Worm (Caenorhabditis elegans) whole organism, early embryonic: Measurements from ENCODE around the gene F52D10.2.

Experiments used
- F13C5.2 ChIP-seq: sonication (generic microtip); optimal IDR thresholded peaks from 2 replicates; lab custom pipeline; 2017; ENCODE audit warnings: mild to moderate bottlenecking, missing genetic modification characterization, inconsistent platforms, missing compliant biosample characterization
- ama-1 ChIP-seq: fragments of 150-350 bp; optimal IDR thresholded peaks from 2 replicates; lab custom pipeline; 2014
- flt-1 ChIP-seq: fragments of 200-800 bp; sonication (Bioruptor generic); IDR thresholded peaks from 2 replicates; pipeline ENCODE4 v1.3.6; 2022; ENCODE audit warnings: missing genetic modification characterization, missing compliant biosample characterization
- hmg-4 ChIP-seq: fragments of 200-800 bp; sonication (Bioruptor generic); optimal IDR thresholded peaks from 2 replicates; lab custom pipeline; 2018; ENCODE audit warnings: mild to moderate bottlenecking, missing genetic modification characterization, missing compliant biosample characterization
- scrt-1 ChIP-seq: fragments of 200-800 bp; sonication (Bioruptor generic); IDR thresholded peaks from 2 replicates; pipeline ENCODE4 v1.3.6; 2022; ENCODE audit warnings: missing genetic modification characterization, missing compliant biosample characterization
- tra-4 ChIP-seq: sonication (generic microtip); optimal IDR thresholded peaks from 2 replicates; lab custom pipeline; 2017; ENCODE audit warnings: missing genetic modification characterization, missing compliant biosample characterization

DNA sequence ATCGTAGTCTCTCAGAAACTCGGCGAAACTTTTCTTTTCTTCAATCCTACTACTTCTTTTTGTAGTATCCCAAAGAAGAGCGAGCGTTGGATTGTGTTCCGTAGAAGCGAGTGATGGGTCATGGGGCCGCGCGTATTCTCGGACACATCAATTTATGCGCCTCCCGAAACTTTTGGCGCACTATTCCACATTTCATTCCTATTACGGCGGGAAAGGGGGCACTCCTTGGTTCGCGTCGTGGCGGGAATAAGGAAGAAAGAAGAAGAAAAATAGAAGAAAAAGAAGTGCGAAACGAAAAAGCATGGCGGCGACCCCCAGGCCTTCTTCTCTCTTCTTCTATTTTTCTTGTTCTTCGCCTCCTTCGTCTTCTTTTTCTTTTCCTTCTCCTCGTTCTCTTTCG is 19.8 kb downstream of the F52D10.2 start:
- no peak for TF ChIP-seq ama-1 (lab: Kevin White, UChicago)
- no peak for TF ChIP-seq flt-1 (GFP tag; lab: Robert Waterston, UW)
- TF ChIP-seq tra-4 (tag; lab: Kevin White, UChicago): no peak
- no peak for TF ChIP-seq scrt-1 (GFP tag; lab: Robert Waterston, UW)
- TF ChIP-seq F13C5.2 (tag; lab: Kevin White, UChicago): no peak
- TF ChIP-seq hmg-4: no peak
